Fruit fly (Drosophila melanogaster) whole organism, prepupa: ENCODE measurements around the gene CG6048.
A peak's percentile ranks its signal among the peaks of the same experiment; 100 is the strongest.

Experiments used
- Blimp-1 ChIP-seq: fragments of 200-800 bp; sonication (Bioruptor generic); optimal IDR thresholded peaks from 3 replicates; lab custom pipeline; 2017; ENCODE audit warnings: missing biosample characterization, missing genetic modification characterization, mild to moderate bottlenecking, moderate library complexity, missing genetic modification reagents
- CG10631 ChIP-seq: fragments of 200-800 bp; sonication (Bioruptor generic); optimal IDR thresholded peaks from 2 replicates; lab custom pipeline; 2016; ENCODE audit warnings: missing biosample characterization, missing genetic modification characterization
- CG10669 ChIP-seq: fragments of 200-800 bp; sonication (Bioruptor generic); optimal IDR thresholded peaks from 3 replicates; lab custom pipeline; 2018; ENCODE audit warnings: missing biosample characterization, mild to moderate bottlenecking, missing genetic modification characterization, moderate library complexity
- CG11294 ChIP-seq: fragments of 200-800 bp; sonication (Bioruptor generic); IDR thresholded peaks from 2 replicates; pipeline ENCODE4 v1.3.6; 2022; ENCODE audit warnings: missing biosample characterization, missing genetic modification characterization
- CG11902 ChIP-seq: fragments of 200-800 bp; sonication (Bioruptor generic); optimal IDR thresholded peaks from 3 replicates; lab custom pipeline; 2016; ENCODE audit warnings: missing biosample characterization, missing genetic modification characterization
- CG15336 ChIP-seq: fragments of 200-800 bp; sonication (Bioruptor generic); IDR thresholded peaks from 2 replicates; pipeline ENCODE4 v1.3.6; 2022; ENCODE audit warnings: missing biosample characterization, missing genetic modification characterization
- CG3032 ChIP-seq: fragments of 200-800 bp; optimal IDR thresholded peaks from 2 replicates; lab custom pipeline; 2019; ENCODE audit warnings: missing biosample characterization, mild to moderate bottlenecking, missing genetic modification characterization, moderate library complexity
- CG31627 ChIP-seq: fragments of 200-800 bp; sonication (Bioruptor generic); optimal IDR thresholded peaks from 3 replicates; lab custom pipeline; 2016; ENCODE audit warnings: missing biosample characterization, missing genetic modification characterization
- CG32006 ChIP-seq: fragments of 200-800 bp; sonication (Bioruptor generic); optimal IDR thresholded peaks from 3 replicates; lab custom pipeline; 2017; ENCODE audit warnings: missing biosample characterization, mild to moderate bottlenecking, missing genetic modification characterization
- CG34406 ChIP-seq: fragments of 200-800 bp; sonication (Bioruptor generic); optimal IDR thresholded peaks from 3 replicates; lab custom pipeline; 2016; ENCODE audit warnings: missing biosample characterization, missing genetic modification characterization
- CG3919 ChIP-seq: fragments of 200-800 bp; sonication (Bioruptor generic); optimal IDR thresholded peaks from 3 replicates; lab custom pipeline; 2016; ENCODE audit warnings: missing biosample characterization, missing genetic modification characterization
- CG6163 ChIP-seq: fragments of 200-800 bp; sonication (Bioruptor generic); IDR thresholded peaks from 3 replicates; pipeline ENCODE4 v1.3.6; 2022; ENCODE audit warnings: missing biosample characterization, missing genetic modification characterization
- CG6276 ChIP-seq: fragments of 200-800 bp; sonication (Bioruptor generic); optimal IDR thresholded peaks from 2 replicates; lab custom pipeline; 2017; ENCODE audit warnings: missing biosample characterization, mild to moderate bottlenecking, missing genetic modification characterization
- CG6792 ChIP-seq: fragments of 200-800 bp; sonication (Bioruptor generic); optimal IDR thresholded peaks from 3 replicates; lab custom pipeline; 2016; ENCODE audit warnings: missing biosample characterization, missing genetic modification characterization
- CG6808 ChIP-seq: fragments of 200-800 bp; sonication (Bioruptor generic); optimal IDR thresholded peaks from 3 replicates; lab custom pipeline; 2017; ENCODE audit warnings: missing biosample characterization, missing genetic modification characterization, mild to moderate bottlenecking, moderate library complexity, missing genetic modification reagents
- CG7368 ChIP-seq: fragments of 200-800 bp; sonication (Bioruptor generic); optimal IDR thresholded peaks from 3 replicates; lab custom pipeline; 2016; ENCODE audit warnings: missing biosample characterization, missing genetic modification characterization
- CG8119 ChIP-seq: fragments of 200-800 bp; sonication (Bioruptor generic); IDR thresholded peaks from 3 replicates; pipeline ENCODE4 v1.3.6; 2022; ENCODE audit warnings: missing biosample characterization, missing genetic modification characterization
- CG8632 ChIP-seq: fragments of 200-800 bp; sonication (Bioruptor generic); optimal IDR thresholded peaks from 3 replicates; lab custom pipeline; 2016; ENCODE audit warnings: missing biosample characterization, missing genetic modification characterization
- Eip75B ChIP-seq: fragments of 200-800 bp; sonication (Bioruptor generic); optimal IDR thresholded peaks from 3 replicates; lab custom pipeline; 2016; ENCODE audit warnings: missing biosample characterization, missing genetic modification characterization
- Eip78C ChIP-seq: fragments of 200-800 bp; sonication (Bioruptor generic); peaks from one replicate; lab custom pipeline; 2016; ENCODE audit warnings: missing biosample characterization, missing genetic modification characterization
- Eip93F ChIP-seq: fragments of 200-800 bp; sonication (Bioruptor generic); optimal IDR thresholded peaks from 2 replicates; lab custom pipeline; 2016; ENCODE audit warnings: missing biosample characterization, mild to moderate bottlenecking, missing genetic modification characterization
- Ets96B ChIP-seq: fragments of 200-800 bp; optimal IDR thresholded peaks from 2 replicates; lab custom pipeline; 2019; ENCODE audit warnings: missing biosample characterization, mild to moderate bottlenecking, missing genetic modification characterization, moderate library complexity
- Gug ChIP-seq: fragments of 200-800 bp; sonication (Bioruptor generic); IDR thresholded peaks from 2 replicates; pipeline ENCODE4 v1.3.6; 2022; ENCODE audit warnings: missing biosample characterization, missing genetic modification characterization
- Hr39 ChIP-seq: fragments of 200-800 bp; sonication (Bioruptor generic); optimal IDR thresholded peaks from 2 replicates; lab custom pipeline; 2016; ENCODE audit warnings: missing biosample characterization, missing genetic modification characterization
- Hr4 ChIP-seq: fragments of 200-800 bp; sonication (Bioruptor generic); optimal IDR thresholded peaks from 3 replicates; lab custom pipeline; 2016; ENCODE audit warnings: missing biosample characterization, missing genetic modification characterization
- Lpt ChIP-seq: fragments of 200-800 bp; sonication (Bioruptor generic); optimal IDR thresholded peaks from 3 replicates; lab custom pipeline; 2016; ENCODE audit warnings: missing biosample characterization, missing genetic modification characterization
- OdsH ChIP-seq: fragments of 200-800 bp; sonication (Bioruptor generic); optimal IDR thresholded peaks from 3 replicates; lab custom pipeline; 2016; ENCODE audit warnings: missing biosample characterization, missing genetic modification characterization
- Smox ChIP-seq: fragments of 200-800 bp; sonication (Bioruptor generic); optimal IDR thresholded peaks from 3 replicates; lab custom pipeline; 2016; ENCODE audit warnings: missing biosample characterization, missing genetic modification characterization
- achi ChIP-seq: fragments of 200-800 bp; sonication (Bioruptor generic); optimal IDR thresholded peaks from 3 replicates; lab custom pipeline; 2016; ENCODE audit warnings: missing biosample characterization, missing genetic modification characterization
- acj6 ChIP-seq: fragments of 200-800 bp; sonication (Bioruptor generic); optimal IDR thresholded peaks from 3 replicates; lab custom pipeline; 2016; ENCODE audit warnings: missing biosample characterization, missing genetic modification characterization
- dsx ChIP-seq: fragments of 200-800 bp; optimal IDR thresholded peaks from 3 replicates; lab custom pipeline; 2019; ENCODE audit warnings: missing biosample characterization, mild to moderate bottlenecking, missing genetic modification characterization, moderate library complexity; ENCODE audit not compliant: poor library complexity, severe bottlenecking
- eg ChIP-seq: fragments of 200-800 bp; sonication (Bioruptor generic); IDR thresholded peaks from 3 replicates; pipeline ENCODE4 v1.3.6; 2022; ENCODE audit warnings: missing biosample characterization, missing genetic modification characterization
- fd85E ChIP-seq: fragments of 200-800 bp; sonication (Bioruptor generic); optimal IDR thresholded peaks from 3 replicates; lab custom pipeline; 2016; ENCODE audit warnings: missing biosample characterization, missing genetic modification characterization
- fkh ChIP-seq: fragments of 200-800 bp; sonication (Bioruptor generic); optimal IDR thresholded peaks from 3 replicates; lab custom pipeline; 2017; ENCODE audit warnings: missing biosample characterization, mild to moderate bottlenecking, missing genetic modification characterization, moderate library complexity
- lz ChIP-seq: fragments of 200-800 bp; sonication (Bioruptor generic); optimal IDR thresholded peaks from 3 replicates; lab custom pipeline; 2016; ENCODE audit warnings: missing biosample characterization, missing genetic modification characterization
- net ChIP-seq: fragments of 200-800 bp; sonication (Bioruptor generic); optimal IDR thresholded peaks from 3 replicates; lab custom pipeline; 2016; ENCODE audit warnings: missing biosample characterization, missing genetic modification characterization
- pdm3 ChIP-seq: fragments of 200-800 bp; sonication (Bioruptor generic); optimal IDR thresholded peaks from 3 replicates; lab custom pipeline; 2016; ENCODE audit warnings: missing biosample characterization, missing genetic modification characterization
- salr ChIP-seq, 2 experiments: fragments of 200-800 bp; sonication (Bioruptor generic); optimal IDR thresholded peaks; 3 replicates each; lab custom pipeline; 2016 to 2018; ENCODE audit warnings: missing biosample characterization in 2 of 2, missing genetic modification characterization in 2 of 2, mild to moderate bottlenecking in 1 of 2
- ss ChIP-seq, 2 experiments: fragments of 200-800 bp; sonication (Bioruptor generic); optimal IDR thresholded peaks; 2 replicates in 1 of 2; 3 replicates in 1 of 2; lab custom pipeline; 2017 to 2018; ENCODE audit warnings: mild to moderate bottlenecking in 2 of 2, missing biosample characterization in 2 of 2, missing genetic modification characterization in 2 of 2, moderate library complexity in 1 of 2
- svp ChIP-seq: fragments of 200-800 bp; sonication (Bioruptor generic); peaks from one replicate; lab custom pipeline; 2016; ENCODE audit warnings: missing biosample characterization, missing genetic modification characterization
- topi ChIP-seq: fragments of 200-800 bp; sonication (Bioruptor generic); optimal IDR thresholded peaks from 3 replicates; lab custom pipeline; 2016; ENCODE audit warnings: missing biosample characterization, missing genetic modification characterization
- vri ChIP-seq: fragments of 200-800 bp; sonication (Bioruptor generic); optimal IDR thresholded peaks from 3 replicates; lab custom pipeline; 2016; ENCODE audit warnings: missing biosample characterization, mild to moderate bottlenecking, missing genetic modification characterization

The CG6048 gene

dm6 chrX:5973389-5974025, 21.1 kb downstream of the CG6048 start (continued):
- TF ChIP-seq Gug (GFP tag; lab: Robert Waterston, UW), result peak; percentile 35; the same call in 1 of the 2 replicates
- TF ChIP-seq Eip75B (GFP tag; lab: Kevin White, UChicago), result peak; percentile 5
- peak; percentile 76 for TF ChIP-seq CG31627
- no peak for TF ChIP-seq CG6276 (GFP tag; lab: Kevin White, UChicago)
- TF ChIP-seq CG32006 (GFP tag; lab: Kevin White, UChicago), result peak; percentile 68
- TF ChIP-seq CG34406 (GFP tag; lab: Kevin White, UChicago), result peak; percentile 68
- TF ChIP-seq CG11902 (GFP tag; lab: Kevin White, UChicago), result peak; percentile 34
- TF ChIP-seq Lpt, result peak; percentile 16
- TF ChIP-seq net (GFP tag; lab: Kevin White, UChicago), result peak; percentile 65
- peak; percentile 73 for TF ChIP-seq Smox (GFP tag; lab: Kevin White, UChicago)
- TF ChIP-seq vri (GFP tag; lab: Kevin White, UChicago), result peak; percentile 35
- peak; percentile 65 for TF ChIP-seq CG6808 (GFP tag; lab: Kevin White, UChicago)
- peak; percentile 35 for TF ChIP-seq Blimp-1 (GFP tag; lab: Kevin White, UChicago)
- TF ChIP-seq Hr4 (GFP tag; lab: Kevin White, UChicago), result peak; percentile 9
- TF ChIP-seq Eip93F (GFP tag; lab: Kevin White, UChicago), result no peak
- peak; percentile 37 for TF ChIP-seq fd85E (GFP tag; lab: Kevin White, UChicago)
- TF ChIP-seq CG15336, result peak; percentile 66
- peak; percentile 72 for TF ChIP-seq Hr39
- peak; percentile 75 for TF ChIP-seq acj6
- 0 out of 2 replicates have a peak, but pooled peaks have one; percentile 13 for TF ChIP-seq CG11294
- peak; percentile 79 for TF ChIP-seq svp
- peak; percentile 74 for TF ChIP-seq achi (GFP tag; lab: Kevin White, UChicago)
- peak; percentile 47 for TF ChIP-seq CG7368 (GFP tag; lab: Kevin White, UChicago)
- TF ChIP-seq CG6792 (GFP tag; lab: Kevin White, UChicago), result peak; percentile 73
- TF ChIP-seq CG10631 (GFP tag; lab: Kevin White, UChicago), result peak; percentile 76
- TF ChIP-seq fkh (GFP tag; lab: Kevin White, UChicago), result no peak

DNA sequence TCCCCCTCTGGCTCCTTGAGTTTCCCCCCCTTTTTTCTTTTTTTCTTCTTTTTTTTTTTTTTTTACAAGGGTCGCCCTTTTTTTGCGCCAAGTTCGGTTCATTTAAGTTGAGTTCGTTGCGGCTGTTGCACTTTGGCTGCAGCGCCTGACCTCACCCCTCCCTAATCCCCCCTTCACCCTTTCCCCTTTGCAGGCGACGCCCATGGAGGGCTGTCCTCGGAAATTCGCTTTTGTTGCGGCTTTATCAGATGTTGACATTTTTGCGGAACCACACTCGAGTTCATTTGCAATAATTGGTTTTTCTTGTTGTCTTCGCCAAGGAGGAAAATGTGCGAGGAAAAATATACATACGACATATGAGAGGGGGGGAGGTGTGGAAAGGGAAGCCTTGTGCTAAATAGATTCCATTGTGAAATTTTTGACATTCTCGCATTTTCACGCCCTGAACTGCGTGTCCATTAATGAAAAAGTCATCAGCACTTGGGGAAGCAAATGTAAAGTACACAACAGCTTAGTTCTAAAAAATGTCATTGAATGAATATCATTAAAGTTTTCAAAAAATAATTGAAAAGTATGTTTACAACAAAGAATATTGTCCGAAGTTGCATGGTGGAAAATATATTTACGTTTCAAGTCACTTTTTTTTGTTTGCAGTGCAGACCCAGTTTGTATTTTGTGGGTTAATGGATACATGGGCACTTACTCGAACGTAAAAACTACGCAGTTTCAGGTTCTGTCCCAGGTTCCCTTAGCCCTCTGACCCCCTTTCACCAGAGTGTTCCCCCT, 22.2 kb downstream of the CG6048 start:
- TF ChIP-seq CG15336, result peak; percentile 50
- TF ChIP-seq lz (GFP tag; lab: Kevin White, UChicago), result no peak
- TF ChIP-seq fkh (GFP tag; lab: Kevin White, UChicago), result no peak
- peak; percentile 11 for TF ChIP-seq CG10631 (GFP tag; lab: Kevin White, UChicago)
- TF ChIP-seq Eip75B (GFP tag; lab: Kevin White, UChicago), result peak; percentile 11
- TF ChIP-seq CG8632 (GFP tag; lab: Kevin White, UChicago), result peak; percentile 17
- TF ChIP-seq CG6163, result peak; percentile 56; the same call in 2 of the 3 replicates
- peak; percentile 13 for TF ChIP-seq OdsH (GFP tag; lab: Kevin White, UChicago)
- peak; percentile 31 for TF ChIP-seq CG3032 (tag; lab: Kevin White, UChicago)
- peak; percentile 92 for TF ChIP-seq Eip78C
- TF ChIP-seq CG6792 (GFP tag; lab: Kevin White, UChicago), result peak; percentile 16
- peak; percentile 21 for TF ChIP-seq achi (GFP tag; lab: Kevin White, UChicago)
- no peak for TF ChIP-seq Smox (GFP tag; lab: Kevin White, UChicago)
- TF ChIP-seq CG32006 (GFP tag; lab: Kevin White, UChicago), result peak; percentile 31
- peak; percentile 26 for TF ChIP-seq acj6
- TF ChIP-seq salr (GFP tag; optimal IDR thresholded peaks at IDR 0.05; lab: Kevin White, UChicago), result no peak
- 0 out of 3 replicates have a peak, but pooled peaks have one; percentile 8 for TF ChIP-seq eg
- TF ChIP-seq CG3919 (GFP tag; lab: Kevin White, UChicago), result peak; percentile 6
- peak; percentile 43 for TF ChIP-seq CG10669
- no peak for TF ChIP-seq CG6808 (GFP tag; lab: Kevin White, UChicago)
- TF ChIP-seq svp, result peak; percentile 65
- TF ChIP-seq pdm3 (GFP tag; lab: Kevin White, UChicago), result peak; percentile 35
- TF ChIP-seq ss (GFP tag; optimal IDR thresholded peaks at IDR 0.05; lab: Kevin White, UChicago), result peak; percentile 1 to 15
- no peak for TF ChIP-seq topi (GFP tag; lab: Kevin White, UChicago)
- TF ChIP-seq Ets96B, result peak; percentile 45
- TF ChIP-seq CG8119, result peak; percentile 50; the same call in 2 of the 3 replicates
- TF ChIP-seq dsx (GFP tag; lab: Kevin White, UChicago), result peak; percentile 25
